Fruit fly (Drosophila melanogaster) S2 (cell line): ENCODE measurements around the gene CG7968.

Experiments used
- CG8478 ChIP-seq: fragments of >200 bp; optimal IDR thresholded peaks from 2 replicates; lab custom pipeline; 2018
- CTCF ChIP-seq, 2 experiments: fragments of >200 bp; optimal IDR thresholded peaks; 2 replicates each; lab custom pipeline; 2018

DNA sequence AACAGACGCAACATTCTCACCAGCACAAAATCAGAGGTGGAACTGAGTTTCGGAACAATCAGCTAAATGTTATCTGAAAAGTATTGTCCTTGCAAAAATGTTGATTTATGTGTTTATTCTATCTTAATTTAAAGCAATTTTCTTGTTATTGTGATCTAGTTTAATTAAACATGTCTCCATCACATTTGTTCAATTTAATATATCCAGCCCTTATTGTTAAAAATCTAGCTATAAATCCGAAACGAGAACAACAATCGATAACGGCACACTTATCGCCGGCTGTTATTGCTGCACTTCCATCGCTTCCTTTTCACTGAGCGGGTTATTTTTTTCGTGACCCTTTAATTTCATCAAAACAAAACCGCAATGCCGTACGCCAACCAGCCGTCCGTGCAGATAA lies 16.1 kb upstream of the CG7968 start, which contains the start of the genes GatC, PolG2 and Polr2C:
- TF ChIP-seq CTCF (optimal IDR thresholded peaks at IDR 0.05; lab: Kevin White, UChicago) (no peak), CG8478 (lab: Kevin White, UChicago) (no peak)
